Worm (Caenorhabditis elegans) whole organism, L2 larva: ENCODE data around the gene acr-23.

ENCODE experiments used
- C34F6.9 ChIP-seq: fragments of 150-350 bp; optimal IDR thresholded peaks from 2 replicates; lab custom pipeline; 2014; ENCODE audit warnings: missing biosample characterization, missing genetic modification characterization
- F13H6.1 ChIP-seq: sonication (generic microtip); optimal IDR thresholded peaks from 2 replicates; lab custom pipeline; 2016; ENCODE audit warnings: missing genetic modification characterization, missing compliant biosample characterization
- R02D3.7 ChIP-seq: fragments of 150-350 bp; optimal IDR thresholded peaks from 2 replicates; lab custom pipeline; 2014; ENCODE audit warnings: missing biosample characterization, missing genetic modification characterization
- Y55F3AM.14 ChIP-seq: fragments of 200-800 bp; sonication (Bioruptor generic); optimal IDR thresholded peaks from 2 replicates; lab custom pipeline; 2018; ENCODE audit warnings: mild to moderate bottlenecking, missing genetic modification characterization, missing compliant biosample characterization
- aly-2 ChIP-seq: fragments of 150-350 bp; optimal IDR thresholded peaks from 2 replicates; lab custom pipeline; 2014; ENCODE audit warnings: missing biosample characterization, missing genetic modification characterization
- ceh-16 ChIP-seq: fragments of 150-350 bp; optimal IDR thresholded peaks from 2 replicates; lab custom pipeline; 2014; ENCODE audit warnings: missing biosample characterization, missing genetic modification characterization
- crh-2 ChIP-seq: sonication (generic microtip); optimal IDR thresholded peaks from 2 replicates; lab custom pipeline; 2017; ENCODE audit warnings: missing biosample characterization, missing genetic modification characterization
- dmd-4 ChIP-seq: sonication (generic microtip); optimal IDR thresholded peaks from 2 replicates; lab custom pipeline; 2017; ENCODE audit warnings: missing biosample characterization, missing genetic modification characterization
- egl-27 ChIP-seq: sonication (generic microtip); optimal IDR thresholded peaks from 3 replicates; lab custom pipeline; 2017; ENCODE audit warnings: missing biosample characterization, missing genetic modification reagents, missing genetic modification characterization
- elt-1 ChIP-seq: fragments of 150-350 bp; optimal IDR thresholded peaks from 2 replicates; lab custom pipeline; 2014; ENCODE audit warnings: missing biosample characterization, missing genetic modification characterization
- elt-3 ChIP-seq: sonication (generic microtip); optimal IDR thresholded peaks from 2 replicates; lab custom pipeline; 2017; ENCODE audit warnings: missing biosample characterization, missing genetic modification characterization
- fos-1 ChIP-seq: fragments of 150-350 bp; optimal IDR thresholded peaks from 2 replicates; lab custom pipeline; 2014; ENCODE audit warnings: missing biosample characterization, missing genetic modification characterization
- gmeb-1 ChIP-seq: fragments of 150-350 bp; optimal IDR thresholded peaks from 2 replicates; lab custom pipeline; 2014; ENCODE audit warnings: missing biosample characterization, missing genetic modification characterization
- lin-11 ChIP-seq: fragments of 150-350 bp; sonication (generic microtip); optimal IDR thresholded peaks from 2 replicates; lab custom pipeline; 2014; ENCODE audit warnings: missing biosample characterization, missing genetic modification characterization, inconsistent platforms, mixed read lengths
- lin-13 ChIP-seq: fragments of 150-350 bp; optimal IDR thresholded peaks from 2 replicates; lab custom pipeline; 2014; ENCODE audit warnings: missing biosample characterization, missing genetic modification reagents, missing genetic modification characterization
- lin-39 ChIP-seq: fragments of 150-350 bp; optimal IDR thresholded peaks from 2 replicates; lab custom pipeline; 2014; ENCODE audit warnings: missing biosample characterization, missing genetic modification reagents, missing genetic modification characterization
- lsy-2 ChIP-seq, 2 experiments: fragments of 150-350 bp in 1 of 2; sonication (generic microtip) in 1 of 2; optimal IDR thresholded peaks; 2 replicates each; lab custom pipeline; 2014 to 2017; ENCODE audit warnings: missing biosample characterization in 2 of 2, missing genetic modification characterization in 2 of 2
- mab-5 ChIP-seq: fragments of 150-350 bp; optimal IDR thresholded peaks from 2 replicates; lab custom pipeline; 2014; ENCODE audit warnings: missing biosample characterization, missing genetic modification characterization
- mbf-1 ChIP-seq: sonication (generic microtip); optimal IDR thresholded peaks from 2 replicates; lab custom pipeline; 2017; ENCODE audit warnings: missing biosample characterization, missing genetic modification characterization
- mdl-1 ChIP-seq, 2 experiments: fragments of 150-350 bp in 1 of 2; sonication (generic microtip) in 1 of 2; optimal IDR thresholded peaks; 2 replicates each; lab custom pipeline; 2017; ENCODE audit warnings: missing biosample characterization in 2 of 2, missing genetic modification characterization in 2 of 2
- nhr-10 ChIP-seq: sonication (generic microtip); optimal IDR thresholded peaks from 2 replicates; lab custom pipeline; 2017; ENCODE audit warnings: missing biosample characterization, missing genetic modification characterization
- nhr-11 ChIP-seq: fragments of 150-350 bp; optimal IDR thresholded peaks from 2 replicates; lab custom pipeline; 2014; ENCODE audit warnings: missing biosample characterization, missing genetic modification characterization
- nhr-12 ChIP-seq: fragments of 150-350 bp; optimal IDR thresholded peaks from 2 replicates; lab custom pipeline; 2014; ENCODE audit warnings: missing biosample characterization, missing genetic modification characterization
- nhr-129 ChIP-seq: fragments of 150-350 bp; optimal IDR thresholded peaks from 2 replicates; lab custom pipeline; 2014; ENCODE audit warnings: missing biosample characterization, missing genetic modification characterization
- nhr-21 ChIP-seq: fragments of 150-350 bp; optimal IDR thresholded peaks from 2 replicates; lab custom pipeline; 2014; ENCODE audit warnings: missing biosample characterization, missing genetic modification characterization
- nhr-23 ChIP-seq: fragments of 150-350 bp; optimal IDR thresholded peaks from 2 replicates; lab custom pipeline; 2014; ENCODE audit warnings: missing biosample characterization, missing genetic modification reagents, missing genetic modification characterization
- nhr-237 ChIP-seq: fragments of 150-350 bp; optimal IDR thresholded peaks from 2 replicates; lab custom pipeline; 2014; ENCODE audit warnings: missing biosample characterization, missing genetic modification characterization
- nhr-25 ChIP-seq: fragments of 150-350 bp; sonication (generic microtip); optimal IDR thresholded peaks from 3 replicates; lab custom pipeline; 2014; ENCODE audit warnings: missing biosample characterization, missing genetic modification characterization
- nhr-6 ChIP-seq: fragments of 150-350 bp; optimal IDR thresholded peaks from 2 replicates; lab custom pipeline; 2014; ENCODE audit warnings: missing biosample characterization, missing genetic modification characterization
- nhr-77 ChIP-seq: fragments of 150-350 bp; optimal IDR thresholded peaks from 2 replicates; lab custom pipeline; 2014; ENCODE audit warnings: missing biosample characterization, missing genetic modification characterization
- peb-1 ChIP-seq: fragments of 150-350 bp; optimal IDR thresholded peaks from 2 replicates; lab custom pipeline; 2014; ENCODE audit warnings: missing biosample characterization, missing genetic modification characterization
- sem-4 ChIP-seq: fragments of 150-350 bp; optimal IDR thresholded peaks from 2 replicates; lab custom pipeline; 2014; ENCODE audit warnings: missing biosample characterization, missing genetic modification reagents, missing genetic modification characterization
- skn-1 ChIP-seq: sonication (generic microtip); optimal IDR thresholded peaks from 2 replicates; lab custom pipeline; 2017; ENCODE audit warnings: missing biosample characterization, missing genetic modification characterization
- sma-3 ChIP-seq: sonication (generic microtip); optimal IDR thresholded peaks from 2 replicates; lab custom pipeline; 2016; ENCODE audit warnings: missing genetic modification reagents, missing genetic modification characterization, missing compliant biosample characterization
- sma-9 ChIP-seq, 2 experiments: fragments of 150-350 bp in 1 of 2; sonication (generic microtip) in 1 of 2; optimal IDR thresholded peaks; 2 replicates each; lab custom pipeline; 2014 to 2016; ENCODE audit warnings: missing genetic modification characterization in 2 of 2, mild to moderate bottlenecking in 1 of 2, missing biosample characterization in 1 of 2, missing compliant biosample characterization in 1 of 2, missing genetic modification reagents in 1 of 2, moderate library complexity in 1 of 2
- snpc-4 ChIP-seq: fragments of 150-350 bp; optimal IDR thresholded peaks from 2 replicates; lab custom pipeline; 2014; ENCODE audit warnings: missing biosample characterization, missing genetic modification characterization
- unc-39 ChIP-seq: fragments of 150-350 bp; optimal IDR thresholded peaks from 2 replicates; lab custom pipeline; 2014; ENCODE audit warnings: missing biosample characterization, missing genetic modification characterization
- unc-62 ChIP-seq: fragments of 150-350 bp; optimal IDR thresholded peaks from 2 replicates; lab custom pipeline; 2014; ENCODE audit warnings: missing biosample characterization, missing genetic modification reagents, missing genetic modification characterization
- zag-1 ChIP-seq: fragments of 150-350 bp; optimal IDR thresholded peaks from 2 replicates; lab custom pipeline; 2014; ENCODE audit warnings: missing biosample characterization, missing genetic modification characterization
- ztf-1 ChIP-seq: fragments of 200-800 bp; sonication (Bioruptor generic); conservative IDR thresholded peaks from 2 replicates; pipeline ENCODE4 v1.3.6; 2022; ENCODE audit warnings: missing genetic modification characterization, missing compliant biosample characterization
- ztf-11 ChIP-seq: sonication (generic microtip); optimal IDR thresholded peaks from 2 replicates; lab custom pipeline; 2017; ENCODE audit warnings: missing biosample characterization, missing genetic modification characterization

The acr-23 gene

DNA sequence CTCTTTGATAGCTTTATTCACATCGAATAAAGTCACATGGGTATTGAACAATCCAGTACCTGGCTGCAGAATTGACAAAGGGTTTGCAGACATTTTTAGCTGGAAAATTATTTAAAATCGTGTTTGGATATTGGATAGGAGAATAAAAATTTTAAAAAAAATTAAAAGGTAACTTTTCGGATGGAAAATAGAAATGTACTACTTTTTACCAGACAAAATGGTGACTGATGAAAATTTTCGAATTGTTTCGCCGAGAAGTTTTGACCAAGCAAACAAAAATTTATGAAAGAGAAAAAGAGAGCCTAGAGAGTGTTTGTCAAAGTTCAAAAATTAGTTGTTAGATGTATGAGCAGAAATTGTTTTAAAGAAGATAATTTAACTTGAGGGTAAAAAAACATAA lies 11.5 kb downstream of the acr-23 start, which contains the start of gene F59B1.10:
F59B1.10 (minus strand) TSS at position 101 of the 400 bp plus-strand sequence.
- TF ChIP-seq egl-27 (tag; lab: Kevin White, UChicago) = no peak
- TF ChIP-seq ztf-11 = no peak
- no peak for TF ChIP-seq mdl-1 (tag; optimal IDR thresholded peaks at IDR 0.05; lab: Kevin White, UChicago)
- no peak for TF ChIP-seq gmeb-1 (tag; lab: Kevin White, UChicago)
- TF ChIP-seq Y55F3AM.14 (GFP tag; lab: Kevin White, UChicago) = no peak
- no peak for TF ChIP-seq nhr-77 (tag; lab: Kevin White, UChicago)
- no peak for TF ChIP-seq sma-9 (GFP tag; optimal IDR thresholded peaks at IDR 0.05; lab: Kevin White, UChicago)
- TF ChIP-seq sma-9 (tag; optimal IDR thresholded peaks at IDR 0.05; lab: Kevin White, UChicago) = no peak
- no peak for TF ChIP-seq elt-1
- TF ChIP-seq lin-39 (tag; lab: Kevin White, UChicago) = no peak
- no peak for TF ChIP-seq zag-1 (tag; lab: Kevin White, UChicago)
- TF ChIP-seq fos-1 (tag; lab: Kevin White, UChicago) = no peak
- no peak for TF ChIP-seq unc-39 (tag; lab: Kevin White, UChicago)
- TF ChIP-seq lin-13 = no peak
- no peak for TF ChIP-seq C34F6.9 (tag; lab: Kevin White, UChicago)
- no peak for TF ChIP-seq aly-2
- TF ChIP-seq peb-1 (tag; lab: Kevin White, UChicago) = no peak
- no peak for TF ChIP-seq nhr-21 (tag; lab: Kevin White, UChicago)

- TF ChIP-seq mdl-1 (tag; optimal IDR thresholded peaks at IDR 0.05; lab: Kevin White, UChicago) = peak in 1 of 2 experiments; percentile 9
- TF ChIP-seq peb-1 (tag; lab: Kevin White, UChicago) = no peak
- TF ChIP-seq sma-3 (GFP tag; lab: Kevin White, UChicago) = peak; percentile 58
- no peak for TF ChIP-seq lin-11 (tag; lab: Kevin White, UChicago)
- TF ChIP-seq F13H6.1 = peak; percentile 78
- peak; percentile 55 for TF ChIP-seq sem-4
- no peak for TF ChIP-seq R02D3.7 (tag; lab: Kevin White, UChicago)
- TF ChIP-seq gmeb-1 (tag; lab: Kevin White, UChicago) = peak; percentile 66
- TF ChIP-seq unc-62 (GFP tag; lab: Kevin White, UChicago) = no peak
- no peak for TF ChIP-seq mab-5 (tag; lab: Kevin White, UChicago)
- no peak for TF ChIP-seq nhr-6 (tag; lab: Kevin White, UChicago)
- TF ChIP-seq sma-9 (GFP tag; optimal IDR thresholded peaks at IDR 0.05; lab: Kevin White, UChicago) = peak; percentile 97
- no peak for TF ChIP-seq sma-9 (tag; optimal IDR thresholded peaks at IDR 0.05; lab: Kevin White, UChicago)
- peak; percentile 3 for TF ChIP-seq nhr-21 (tag; lab: Kevin White, UChicago)
- peak; percentile 25 for TF ChIP-seq crh-2 (tag; lab: Kevin White, UChicago)
- no peak for TF ChIP-seq nhr-12 (tag; lab: Kevin White, UChicago)
- peak; percentile 72 for TF ChIP-seq nhr-25 (tag; lab: Kevin White, UChicago)
- no peak for TF ChIP-seq egl-27 (tag; lab: Kevin White, UChicago)
- no peak for TF ChIP-seq mbf-1 (tag; lab: Kevin White, UChicago)
- TF ChIP-seq nhr-237 (tag; lab: Kevin White, UChicago) = no peak
- no peak for TF ChIP-seq lin-13
- peak; percentile 68 for TF ChIP-seq nhr-129 (tag; lab: Kevin White, UChicago)
- TF ChIP-seq nhr-77 (tag; lab: Kevin White, UChicago) = no peak
- TF ChIP-seq Y55F3AM.14 (GFP tag; lab: Kevin White, UChicago) = no peak
- TF ChIP-seq ceh-16 (tag; lab: Kevin White, UChicago) = no peak
- TF ChIP-seq C34F6.9 (tag; lab: Kevin White, UChicago) = peak; percentile 34
- TF ChIP-seq lsy-2 (tag; optimal IDR thresholded peaks at IDR 0.05; lab: Kevin White, UChicago) = peak in 1 of 2 experiments; percentile 49
- peak; percentile 91 for TF ChIP-seq fos-1 (tag; lab: Kevin White, UChicago)
- TF ChIP-seq skn-1 (tag; lab: Kevin White, UChicago) = no peak
- no peak for TF ChIP-seq zag-1 (tag; lab: Kevin White, UChicago)
- no peak for TF ChIP-seq unc-39 (tag; lab: Kevin White, UChicago)
- no peak for TF ChIP-seq nhr-10 (tag; lab: Kevin White, UChicago)
- no peak for TF ChIP-seq nhr-23 (tag; lab: Kevin White, UChicago)
- TF ChIP-seq aly-2 = no peak
Observed at ce11 chrV:3644193-3644693, 15.1 kb downstream of the acr-23 start, which contains the start of gene F59B1.8. Gene F59B1.8, minus strand, starts transcription at chrV:3644243.

DNA sequence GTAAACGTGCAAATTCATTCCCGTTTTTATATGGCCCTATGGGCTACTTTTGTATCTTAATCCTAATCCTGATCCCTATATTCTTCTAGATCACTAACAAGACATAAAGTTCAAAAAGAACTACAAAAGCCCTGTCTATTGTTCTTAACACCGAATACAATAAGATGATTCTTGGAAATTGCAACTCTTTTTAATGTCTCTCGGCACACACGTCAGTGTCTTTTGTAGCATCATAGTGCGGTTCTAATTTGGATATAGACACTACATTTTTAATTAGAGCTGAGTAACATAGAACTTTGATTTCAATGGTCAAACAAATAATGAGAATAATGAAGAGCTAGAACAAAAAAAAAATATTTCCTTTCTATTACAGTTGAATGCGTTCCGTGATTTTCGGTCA lies 19.5 kb downstream of the acr-23 start:
- no peak for TF ChIP-seq snpc-4 (tag; lab: Kevin White, UChicago)
- no peak for TF ChIP-seq nhr-23 (tag; lab: Kevin White, UChicago)
- no peak for TF ChIP-seq nhr-21 (tag; lab: Kevin White, UChicago)
- no peak for TF ChIP-seq nhr-11 (tag; lab: Kevin White, UChicago)
- TF ChIP-seq nhr-6 (tag; lab: Kevin White, UChicago) = no peak
- TF ChIP-seq elt-3 (tag; lab: Kevin White, UChicago) = no peak
- no peak for TF ChIP-seq ztf-1 (GFP tag; lab: Robert Waterston, UW)
- TF ChIP-seq F13H6.1 = no peak
- no peak for TF ChIP-seq zag-1 (tag; lab: Kevin White, UChicago)
- no peak for TF ChIP-seq peb-1 (tag; lab: Kevin White, UChicago)
- TF ChIP-seq unc-62 (GFP tag; lab: Kevin White, UChicago) = no peak
- TF ChIP-seq aly-2 = no peak
- no peak for TF ChIP-seq dmd-4 (tag; lab: Kevin White, UChicago)
- TF ChIP-seq mbf-1 (tag; lab: Kevin White, UChicago) = no peak
- no peak for TF ChIP-seq lsy-2 (tag; optimal IDR thresholded peaks at IDR 0.05; lab: Kevin White, UChicago)
